Fruit fly (Drosophila melanogaster) whole organism, adult: Measurements from ENCODE around the gene eyg.

Source experiments
- CG11617 ChIP-seq: fragments of 200-800 bp; sonication (Bioruptor generic); optimal IDR thresholded peaks from 2 replicates; lab custom pipeline; 2017; ENCODE audit warnings: mild to moderate bottlenecking, missing biosample characterization, missing genetic modification reagents, missing genetic modification characterization
- CG12768 ChIP-seq: fragments of 200-800 bp; sonication (Bioruptor generic); optimal IDR thresholded peaks from 2 replicates; lab custom pipeline; 2017; ENCODE audit warnings: missing biosample characterization, missing genetic modification characterization, mild to moderate bottlenecking, moderate library complexity, missing genetic modification reagents
- CG14711 ChIP-seq: fragments of 200-800 bp; sonication (Bioruptor generic); optimal IDR thresholded peaks from 2 replicates; lab custom pipeline; 2018; ENCODE audit warnings: missing biosample characterization, mild to moderate bottlenecking, missing genetic modification characterization, moderate library complexity
- CG1620 ChIP-seq: fragments of 200-800 bp; sonication (Bioruptor generic); optimal IDR thresholded peaks from 2 replicates; lab custom pipeline; 2016; ENCODE audit warnings: missing biosample characterization, missing genetic modification characterization
- CG33017 ChIP-seq: fragments of 200-800 bp; sonication (Bioruptor generic); optimal IDR thresholded peaks from 2 replicates; lab custom pipeline; 2018; ENCODE audit warnings: missing biosample characterization, mild to moderate bottlenecking, missing genetic modification characterization, moderate library complexity
- CG5204 ChIP-seq: fragments of 200-800 bp; sonication (Bioruptor generic); optimal IDR thresholded peaks from 2 replicates; lab custom pipeline; 2016; ENCODE audit warnings: missing biosample characterization, missing genetic modification characterization
- CG7045 ChIP-seq: fragments of 200-800 bp; sonication (Bioruptor generic); optimal IDR thresholded peaks from 2 replicates; lab custom pipeline; 2017; ENCODE audit warnings: missing biosample characterization, mild to moderate bottlenecking, missing genetic modification characterization
- CG7101 ChIP-seq: fragments of 200-800 bp; sonication (Bioruptor generic); optimal IDR thresholded peaks from 2 replicates; lab custom pipeline; 2018; ENCODE audit warnings: missing biosample characterization, mild to moderate bottlenecking, missing genetic modification characterization, moderate library complexity
- Clk ChIP-seq: fragments of 200-800 bp; sonication (Bioruptor generic); optimal IDR thresholded peaks from 2 replicates; lab custom pipeline; 2017; ENCODE audit warnings: missing biosample characterization, missing genetic modification characterization
- Crg-1 ChIP-seq: fragments of 200-800 bp; sonication (Bioruptor generic); optimal IDR thresholded peaks from 2 replicates; lab custom pipeline; 2016; ENCODE audit warnings: missing biosample characterization, missing genetic modification characterization
- Hr96 ChIP-seq: fragments of 200-800 bp; sonication (Bioruptor generic); optimal IDR thresholded peaks from 2 replicates; lab custom pipeline; 2016; ENCODE audit warnings: missing biosample characterization, missing genetic modification characterization
- Mnt ChIP-seq: fragments of 200-800 bp; sonication (Bioruptor generic); optimal IDR thresholded peaks from 2 replicates; lab custom pipeline; 2016; ENCODE audit warnings: missing biosample characterization, mild to moderate bottlenecking, missing genetic modification characterization
- bab1 ChIP-seq: fragments of 200-800 bp; sonication (Bioruptor generic); optimal IDR thresholded peaks from 3 replicates; lab custom pipeline; 2019; ENCODE audit warnings: missing biosample characterization, mild to moderate bottlenecking, missing genetic modification characterization, moderate library complexity
- cic ChIP-seq: fragments of 200-800 bp; sonication (Bioruptor generic); optimal IDR thresholded peaks from 2 replicates; lab custom pipeline; 2017; ENCODE audit warnings: missing biosample characterization, mild to moderate bottlenecking, missing genetic modification characterization, moderate library complexity
- cnc ChIP-seq, 2 experiments: fragments of >200 bp; optimal IDR thresholded peaks; 2 replicates each; lab custom pipeline; 2017
- kay ChIP-seq: fragments of 200-800 bp; sonication (Bioruptor generic); peaks from one replicate; lab custom pipeline; 2016; ENCODE audit warnings: missing biosample characterization, missing genetic modification characterization, borderline replicate concordance
- ovo ChIP-seq: fragments of 200-800 bp; sonication (Bioruptor generic); optimal IDR thresholded peaks from 2 replicates; lab custom pipeline; 2016; ENCODE audit warnings: missing biosample characterization, missing genetic modification characterization
- pad ChIP-seq: fragments of 200-800 bp; sonication (Bioruptor generic); optimal IDR thresholded peaks from 3 replicates; lab custom pipeline; 2017; ENCODE audit warnings: missing biosample characterization, missing genetic modification characterization, mild to moderate bottlenecking, moderate library complexity, missing genetic modification reagents
- tj ChIP-seq: fragments of 200-800 bp; sonication (Bioruptor generic); optimal IDR thresholded peaks from 3 replicates; lab custom pipeline; 2017; ENCODE audit warnings: missing biosample characterization, mild to moderate bottlenecking, missing genetic modification characterization, moderate library complexity
- toe ChIP-seq: fragments of 200-800 bp; sonication (Bioruptor generic); optimal IDR thresholded peaks from 2 replicates; lab custom pipeline; 2016; ENCODE audit warnings: missing biosample characterization, missing genetic modification characterization

The eyg gene

DNA sequence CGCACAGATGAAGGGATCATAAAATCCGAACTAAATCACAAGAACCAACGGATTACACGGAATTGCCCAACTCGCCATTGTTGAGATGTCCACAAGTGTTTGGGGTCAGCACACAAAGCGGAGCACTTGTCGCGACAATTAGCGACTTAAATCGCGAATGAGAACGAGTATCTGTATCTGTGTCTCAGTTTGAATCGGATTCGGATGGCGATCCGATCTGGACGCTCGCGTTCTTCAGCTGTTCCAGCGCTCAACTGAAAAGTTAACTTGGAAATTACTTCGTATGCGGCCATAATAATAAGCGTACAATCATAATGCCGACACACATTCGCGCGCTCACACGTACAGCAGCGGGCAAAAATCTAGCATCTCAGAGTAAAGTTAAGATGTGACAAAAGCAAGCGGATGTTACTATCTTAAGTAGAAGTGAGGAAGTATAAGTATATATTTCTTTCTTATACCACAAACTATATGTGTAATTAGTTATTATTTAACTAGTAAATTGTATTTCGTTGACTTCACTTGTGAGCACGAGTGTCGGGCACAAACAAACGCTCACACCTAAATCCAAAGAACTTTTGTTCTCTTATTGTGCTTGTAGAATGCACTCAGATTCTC, 22.7 kb upstream of the eyg start, which contains the start of gene CG10660:
CG10660 (minus strand) TSS at position 259 of the 618 bp plus-strand sequence.
- no peak for TF ChIP-seq cnc (optimal IDR thresholded peaks at IDR 0.05; lab: Kevin White, UChicago)
- TF ChIP-seq CG33017 (tag; lab: Kevin White, UChicago), result peak; percentile 96
- peak; percentile 74 for TF ChIP-seq Clk (GFP tag; lab: Kevin White, UChicago)
- peak; percentile 68 for TF ChIP-seq Mnt (GFP tag; lab: Kevin White, UChicago)
- peak; percentile 58 for TF ChIP-seq pad (GFP tag; lab: Kevin White, UChicago)
- TF ChIP-seq toe (GFP tag; lab: Kevin White, UChicago), result peak; percentile 58
- TF ChIP-seq CG1620 (GFP tag; lab: Kevin White, UChicago), result peak; percentile 54
- TF ChIP-seq tj (GFP tag; lab: Kevin White, UChicago), result peak; percentile 66
- no peak for TF ChIP-seq ovo (GFP tag; lab: Kevin White, UChicago)
- peak; percentile 95 for TF ChIP-seq kay (GFP tag; lab: Kevin White, UChicago)
- TF ChIP-seq CG14711 (tag; lab: Kevin White, UChicago), result peak; percentile 89
- TF ChIP-seq CG5204 (GFP tag; lab: Kevin White, UChicago), result peak; percentile 89
- peak; percentile 88 for TF ChIP-seq bab1 (GFP tag; lab: Kevin White, UChicago)
- peak; percentile 56 for TF ChIP-seq Crg-1 (GFP tag; lab: Kevin White, UChicago)
- TF ChIP-seq CG12768 (GFP tag; lab: Kevin White, UChicago), result peak; percentile 90
- TF ChIP-seq CG7045 (GFP tag; lab: Kevin White, UChicago), result peak; percentile 88
- peak; percentile 94 for TF ChIP-seq CG7101 (tag; lab: Kevin White, UChicago)
- TF ChIP-seq CG11617 (GFP tag; lab: Kevin White, UChicago), result peak; percentile 86
- peak; percentile 64 for TF ChIP-seq Hr96 (GFP tag; lab: Kevin White, UChicago)
- peak; percentile 47 for TF ChIP-seq cic (GFP tag; lab: Kevin White, UChicago)

DNA sequence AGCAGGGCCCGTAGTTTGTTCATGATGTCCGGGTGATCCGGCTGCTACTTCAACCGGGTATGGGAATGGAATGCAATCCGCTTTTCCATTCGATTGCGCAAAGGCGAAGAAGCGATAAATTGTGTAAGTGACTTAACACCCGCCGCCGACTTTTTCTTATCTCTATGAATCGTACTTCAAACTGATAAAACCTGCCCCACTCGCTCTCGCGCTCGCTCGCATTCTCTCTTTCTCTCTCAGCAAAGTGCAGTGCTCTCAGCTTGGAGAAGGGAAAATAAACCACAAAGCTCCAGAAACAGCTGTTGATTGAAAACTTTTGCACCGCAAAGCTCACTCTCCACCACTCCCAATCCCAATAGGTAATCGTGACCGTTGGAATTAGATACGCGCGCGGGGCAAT, 22.1 kb upstream of the eyg start:
- TF ChIP-seq Clk (GFP tag; lab: Kevin White, UChicago) (no peak), CG14711 (tag; lab: Kevin White, UChicago) (no peak), CG12768 (GFP tag; lab: Kevin White, UChicago) (no peak), ovo (GFP tag; lab: Kevin White, UChicago) (no peak), Crg-1 (GFP tag; lab: Kevin White, UChicago) (no peak), cic (GFP tag; lab: Kevin White, UChicago) (no peak), tj (GFP tag; lab: Kevin White, UChicago) (no peak), bab1 (GFP tag; lab: Kevin White, UChicago) (no peak)

DNA sequence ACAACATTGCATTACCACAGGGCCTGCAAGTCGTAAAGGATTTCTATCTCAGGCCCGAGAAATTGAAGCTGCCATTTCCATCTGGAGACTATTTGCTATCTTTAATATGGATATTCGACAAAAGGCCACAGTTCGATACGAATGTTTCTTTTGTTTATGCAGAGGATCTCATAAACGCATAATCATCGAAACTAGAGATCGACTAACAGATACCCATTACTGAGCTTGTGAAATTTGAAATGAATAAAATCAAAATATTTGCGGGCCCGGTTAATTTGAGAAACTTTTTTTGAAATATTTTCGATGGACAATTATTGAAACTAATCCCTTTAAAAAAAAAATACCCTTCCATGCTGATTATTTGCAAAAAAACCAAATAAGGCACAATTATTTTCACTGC, 18.4 kb upstream of the eyg start:
- TF ChIP-seq bab1 (GFP tag; lab: Kevin White, UChicago) (no peak), toe (GFP tag; lab: Kevin White, UChicago) (no peak), kay (GFP tag; lab: Kevin White, UChicago) (no peak), CG14711 (tag; lab: Kevin White, UChicago) (no peak), CG7101 (tag; lab: Kevin White, UChicago) (no peak), CG33017 (tag; lab: Kevin White, UChicago) (no peak), Crg-1 (GFP tag; lab: Kevin White, UChicago) (no peak), Clk (GFP tag; lab: Kevin White, UChicago) (no peak), CG12768 (GFP tag; lab: Kevin White, UChicago) (no peak), CG1620 (GFP tag; lab: Kevin White, UChicago) (no peak), cnc (optimal IDR thresholded peaks at IDR 0.05; lab: Kevin White, UChicago) (no peak), ovo (GFP tag; lab: Kevin White, UChicago) (no peak), CG7045 (GFP tag; lab: Kevin White, UChicago) (no peak), tj (GFP tag; lab: Kevin White, UChicago) (no peak), cic (GFP tag; lab: Kevin White, UChicago) (no peak), CG5204 (GFP tag; lab: Kevin White, UChicago) (no peak), pad (GFP tag; lab: Kevin White, UChicago) (no peak)

DNA sequence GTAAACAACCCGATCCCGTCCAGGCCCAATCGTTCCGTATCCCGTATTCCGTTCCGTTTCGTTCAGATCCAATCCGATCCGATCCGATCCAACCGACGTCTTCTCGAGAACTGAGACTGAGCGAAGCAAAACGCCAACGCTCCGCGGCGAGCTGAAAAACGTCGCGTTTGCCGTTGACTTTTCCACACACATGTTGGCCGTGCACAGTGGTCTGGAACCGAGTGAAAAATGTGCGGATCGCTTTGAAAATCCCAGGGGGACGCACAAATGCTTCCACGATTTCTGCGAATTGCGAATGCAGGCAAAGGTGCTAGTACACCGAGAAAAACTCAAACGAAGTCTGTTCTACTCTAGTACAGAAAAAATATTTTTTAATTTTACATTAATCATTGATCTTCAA, 17.1 kb upstream of the eyg start, which contains the start of gene CG10663:
CG10663 (minus strand) TSS at position 88 of the 400 bp plus-strand sequence.
- TF ChIP-seq CG5204 (GFP tag; lab: Kevin White, UChicago), result no peak
- no peak for TF ChIP-seq Mnt (GFP tag; lab: Kevin White, UChicago)
- no peak for TF ChIP-seq CG12768 (GFP tag; lab: Kevin White, UChicago)
- TF ChIP-seq CG1620 (GFP tag; lab: Kevin White, UChicago), result no peak
- TF ChIP-seq CG11617 (GFP tag; lab: Kevin White, UChicago), result no peak
- no peak for TF ChIP-seq cic (GFP tag; lab: Kevin White, UChicago)
- TF ChIP-seq kay (GFP tag; lab: Kevin White, UChicago), result no peak
- no peak for TF ChIP-seq tj (GFP tag; lab: Kevin White, UChicago)

DNA sequence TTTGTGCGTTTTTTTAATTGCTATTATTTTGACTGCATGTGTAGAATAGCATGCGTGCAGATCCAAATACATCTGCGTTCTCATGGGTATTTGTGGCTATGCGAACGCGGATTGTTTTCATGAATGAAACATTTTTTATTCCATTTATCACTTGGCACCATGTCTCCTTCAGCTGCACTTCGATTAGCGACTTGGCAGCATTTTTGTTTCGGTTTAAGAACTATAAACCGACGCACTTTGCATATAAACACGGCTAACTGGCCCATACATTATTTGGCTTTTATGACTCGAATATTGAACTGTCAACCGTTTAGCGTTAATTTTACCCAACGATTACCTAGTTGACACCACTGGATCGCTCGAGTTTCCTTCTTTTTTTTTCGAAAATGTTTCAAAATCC, 16.6 kb upstream of the eyg start:
- no peak for TF ChIP-seq cnc (optimal IDR thresholded peaks at IDR 0.05; lab: Kevin White, UChicago)
- TF ChIP-seq tj (GFP tag; lab: Kevin White, UChicago), result no peak
- TF ChIP-seq ovo (GFP tag; lab: Kevin White, UChicago), result no peak
- no peak for TF ChIP-seq Mnt (GFP tag; lab: Kevin White, UChicago)
- no peak for TF ChIP-seq Hr96 (GFP tag; lab: Kevin White, UChicago)
- no peak for TF ChIP-seq kay (GFP tag; lab: Kevin White, UChicago)
- no peak for TF ChIP-seq pad (GFP tag; lab: Kevin White, UChicago)
- TF ChIP-seq CG11617 (GFP tag; lab: Kevin White, UChicago), result no peak
- no peak for TF ChIP-seq CG14711 (tag; lab: Kevin White, UChicago)
- TF ChIP-seq CG7101 (tag; lab: Kevin White, UChicago), result no peak
- TF ChIP-seq bab1 (GFP tag; lab: Kevin White, UChicago), result no peak
- no peak for TF ChIP-seq Crg-1 (GFP tag; lab: Kevin White, UChicago)
- TF ChIP-seq Clk (GFP tag; lab: Kevin White, UChicago), result no peak
- no peak for TF ChIP-seq cic (GFP tag; lab: Kevin White, UChicago)
- TF ChIP-seq CG1620 (GFP tag; lab: Kevin White, UChicago), result no peak
- no peak for TF ChIP-seq CG12768 (GFP tag; lab: Kevin White, UChicago)
- TF ChIP-seq CG7045 (GFP tag; lab: Kevin White, UChicago), result no peak
